Fruit fly (Drosophila melanogaster) whole organism, embryonic: ENCODE results near the gene hiro.

ENCODE experiments used
- Aef1 ChIP-seq: fragments of 200-800 bp; sonication (Bioruptor generic); IDR thresholded peaks from 3 replicates; pipeline ENCODE4 v1.3.6; 2022; ENCODE audit warnings: missing biosample characterization, missing genetic modification characterization
- CG1024 ChIP-seq: fragments of 200-800 bp; sonication (Bioruptor generic); IDR thresholded peaks from 2 replicates; pipeline ENCODE4 v1.3.6; 2022; ENCODE audit warnings: missing biosample characterization, missing genetic modification characterization
- CG10321 ChIP-seq: fragments of 200-800 bp; sonication (Bioruptor generic); IDR thresholded peaks from 2 replicates; pipeline ENCODE4 v1.3.6; 2022; ENCODE audit warnings: missing biosample characterization, missing genetic modification characterization
- CG11456 ChIP-seq: fragments of 200-800 bp; sonication (Bioruptor generic); IDR thresholded peaks from 3 replicates; pipeline ENCODE4 v1.3.6; 2022; ENCODE audit warnings: missing biosample characterization, missing genetic modification characterization
- CG12391 ChIP-seq: fragments of 200-800 bp; sonication (Bioruptor generic); optimal IDR thresholded peaks from 3 replicates; lab custom pipeline; 2018; ENCODE audit warnings: missing biosample characterization, mild to moderate bottlenecking, missing genetic modification characterization, moderate library complexity
- CG13624 ChIP-seq: fragments of 200-800 bp; sonication (Bioruptor generic); optimal IDR thresholded peaks from 2 replicates; lab custom pipeline; 2016; ENCODE audit warnings: missing biosample characterization, missing genetic modification characterization
- CG14441 ChIP-seq: fragments of 200-800 bp; sonication (Bioruptor generic); IDR thresholded peaks from 2 replicates; pipeline ENCODE4 v1.3.6; 2022; ENCODE audit warnings: missing biosample characterization, missing genetic modification characterization
- CG15269 ChIP-seq: fragments of 200-800 bp; sonication (Bioruptor generic); optimal IDR thresholded peaks from 2 replicates; lab custom pipeline; 2018; ENCODE audit warnings: missing biosample characterization, mild to moderate bottlenecking, missing genetic modification characterization, moderate library complexity
- CG16815 ChIP-seq: fragments of 200-800 bp; sonication (Bioruptor generic); optimal IDR thresholded peaks from 3 replicates; lab custom pipeline; 2017; ENCODE audit warnings: missing biosample characterization, mild to moderate bottlenecking, missing genetic modification characterization
- CG17328 ChIP-seq: fragments of 200-800 bp; sonication (Bioruptor generic); IDR thresholded peaks from 2 replicates; pipeline ENCODE4 v1.3.6; 2022; ENCODE audit warnings: missing biosample characterization, missing genetic modification characterization
- CG3163 ChIP-seq: fragments of 200-800 bp; sonication (Bioruptor generic); optimal IDR thresholded peaks from 3 replicates; lab custom pipeline; 2016; ENCODE audit warnings: missing biosample characterization, missing genetic modification characterization
- CG3407 ChIP-seq: fragments of 200-800 bp; sonication (Bioruptor generic); optimal IDR thresholded peaks from 2 replicates; lab custom pipeline; 2018; ENCODE audit warnings: missing biosample characterization, mild to moderate bottlenecking, missing genetic modification characterization
- CG6272 ChIP-seq: fragments of 200-800 bp; sonication (Bioruptor generic); IDR thresholded peaks from 2 replicates; pipeline ENCODE4 v1.3.6; 2022; ENCODE audit warnings: missing biosample characterization, missing genetic modification characterization
- CG7357 ChIP-seq: fragments of 200-800 bp; sonication (Bioruptor generic); IDR thresholded peaks from 3 replicates; pipeline ENCODE4 v1.3.6; 2022; ENCODE audit warnings: missing biosample characterization, missing genetic modification characterization
- CG7963 ChIP-seq: fragments of 200-800 bp; sonication (Bioruptor generic); IDR thresholded peaks from 3 replicates; pipeline ENCODE4 v1.3.6; 2022; ENCODE audit warnings: missing biosample characterization, missing genetic modification characterization; ENCODE audit not compliant: partially characterized antibody
- CG7987 ChIP-seq: fragments of 200-800 bp; sonication (Bioruptor generic); optimal IDR thresholded peaks from 2 replicates; lab custom pipeline; 2018; ENCODE audit warnings: missing biosample characterization, mild to moderate bottlenecking, missing genetic modification characterization, moderate library complexity
- CG8089 ChIP-seq: fragments of 200-800 bp; sonication (Bioruptor generic); optimal IDR thresholded peaks from 3 replicates; lab custom pipeline; 2016; ENCODE audit warnings: missing biosample characterization, missing genetic modification characterization
- CG8290 ChIP-seq, 3 experiments: fragments of 200-800 bp; sonication (Bioruptor generic); optimal IDR thresholded peaks; 2 replicates each; lab custom pipeline; 2016 to 2019; ENCODE audit warnings: missing biosample characterization in 3 of 3, missing genetic modification characterization in 3 of 3, mild to moderate bottlenecking in 2 of 3, moderate library complexity in 1 of 3
- CG8478 ChIP-seq: fragments of >200 bp; optimal IDR thresholded peaks from 2 replicates; lab custom pipeline; 2018
- CHES-1-like ChIP-seq: fragments of 200-800 bp; sonication (Bioruptor generic); optimal IDR thresholded peaks from 2 replicates; lab custom pipeline; 2016; ENCODE audit warnings: missing biosample characterization, missing genetic modification characterization
- Deaf1 ChIP-seq: fragments of 200-800 bp; optimal IDR thresholded peaks from 3 replicates; lab custom pipeline; 2019; ENCODE audit warnings: missing biosample characterization, mild to moderate bottlenecking, missing genetic modification characterization, moderate library complexity
- Dfd ChIP-seq, 2 experiments: fragments of >200 bp; optimal IDR thresholded peaks; 2 replicates each; lab custom pipeline; 2017; ENCODE audit warnings: missing biosample characterization in 2 of 2, missing genetic modification characterization in 2 of 2
- Dip3 ChIP-seq: fragments of 200-800 bp; sonication (Bioruptor generic); optimal IDR thresholded peaks from 3 replicates; lab custom pipeline; 2016; ENCODE audit warnings: missing biosample characterization, missing genetic modification characterization
- Ets65A ChIP-seq: fragments of 200-800 bp; sonication (Bioruptor generic); peaks from one replicate; lab custom pipeline; 2016; ENCODE audit warnings: missing biosample characterization, missing genetic modification characterization
- Fer1 ChIP-seq: fragments of 200-800 bp; sonication (Bioruptor generic); optimal IDR thresholded peaks from 2 replicates; lab custom pipeline; 2017; ENCODE audit warnings: missing biosample characterization, mild to moderate bottlenecking, missing genetic modification characterization
- GATAe ChIP-seq: fragments of 200-800 bp; sonication (Bioruptor generic); conservative IDR thresholded peaks from 2 replicates; pipeline ENCODE4 v1.3.6; 2022; ENCODE audit warnings: missing biosample characterization, missing genetic modification characterization
- Hmx ChIP-seq: fragments of 200-800 bp; sonication (Bioruptor generic); optimal IDR thresholded peaks from 2 replicates; lab custom pipeline; 2016; ENCODE audit warnings: missing biosample characterization, missing genetic modification characterization
- Mad ChIP-seq: fragments of 200-800 bp; sonication (Bioruptor generic); optimal IDR thresholded peaks from 2 replicates; lab custom pipeline; 2016; ENCODE audit warnings: missing biosample characterization, missing genetic modification characterization
- Max ChIP-seq: fragments of 200-800 bp; sonication (Bioruptor generic); optimal IDR thresholded peaks from 2 replicates; lab custom pipeline; 2016; ENCODE audit warnings: missing biosample characterization, mild to moderate bottlenecking, missing genetic modification characterization
- Nf-YA ChIP-seq: fragments of 200-800 bp; sonication (Bioruptor generic); IDR thresholded peaks from 2 replicates; pipeline ENCODE4 v1.3.6; 2022; ENCODE audit warnings: missing biosample characterization, missing genetic modification characterization
- Ptx1 ChIP-seq: fragments of 200-800 bp; sonication (Bioruptor generic); IDR thresholded peaks from 2 replicates; pipeline ENCODE4 v1.3.6; 2022; ENCODE audit warnings: missing biosample characterization, missing genetic modification characterization
- Ssrp ChIP-seq: fragments of 200-800 bp; sonication (Bioruptor generic); optimal IDR thresholded peaks from 2 replicates; lab custom pipeline; 2018; ENCODE audit warnings: missing biosample characterization, mild to moderate bottlenecking, missing genetic modification characterization, moderate library complexity
- ac ChIP-seq: fragments of 200-800 bp; sonication (Bioruptor generic); optimal IDR thresholded peaks from 3 replicates; lab custom pipeline; 2017; ENCODE audit warnings: missing biosample characterization, mild to moderate bottlenecking, missing genetic modification characterization
- btn ChIP-seq: fragments of 200-800 bp; sonication (Bioruptor generic); optimal IDR thresholded peaks from 2 replicates; lab custom pipeline; 2016; ENCODE audit warnings: missing biosample characterization, missing genetic modification characterization
- ci ChIP-seq: fragments of 200-800 bp; sonication (Bioruptor generic); IDR thresholded peaks from 3 replicates; pipeline ENCODE4 v1.3.6; 2022; ENCODE audit warnings: missing biosample characterization, missing genetic modification characterization
- crol ChIP-seq: fragments of 200-800 bp; sonication (Bioruptor generic); IDR thresholded peaks from 2 replicates; pipeline ENCODE4 v1.3.6; 2022; ENCODE audit warnings: missing biosample characterization, missing genetic modification characterization
- danr ChIP-seq: fragments of 200-800 bp; sonication (Bioruptor generic); IDR thresholded peaks from 2 replicates; pipeline ENCODE4 v1.3.6; 2022; ENCODE audit warnings: missing biosample characterization, missing genetic modification characterization
- dati ChIP-seq: fragments of 200-800 bp; sonication (Bioruptor generic); IDR thresholded peaks from 2 replicates; pipeline ENCODE4 v1.3.6; 2022; ENCODE audit warnings: missing biosample characterization, missing genetic modification characterization
- dpn ChIP-seq, 2 experiments: fragments of 200-800 bp; sonication (Bioruptor generic); optimal IDR thresholded peaks; 3 replicates each; lab custom pipeline; 2016; ENCODE audit warnings: missing biosample characterization in 2 of 2, missing genetic modification characterization in 2 of 2
- fd3F ChIP-seq: fragments of 200-800 bp; sonication (Bioruptor generic); optimal IDR thresholded peaks from 2 replicates; lab custom pipeline; 2018; ENCODE audit warnings: missing biosample characterization, mild to moderate bottlenecking, missing genetic modification characterization, moderate library complexity
- gce ChIP-seq: fragments of 200-800 bp; sonication (Bioruptor generic); IDR thresholded peaks from 3 replicates; pipeline ENCODE4 v1.3.6; 2022; ENCODE audit warnings: missing biosample characterization, missing genetic modification characterization
- hbn ChIP-seq: fragments of 200-800 bp; sonication (Bioruptor generic); IDR thresholded peaks from 2 replicates; pipeline ENCODE4 v1.3.6; 2022; ENCODE audit warnings: missing biosample characterization, missing genetic modification characterization; ENCODE audit not compliant: partially characterized antibody
- hth ChIP-seq: fragments of >200 bp; optimal IDR thresholded peaks from 2 replicates; lab custom pipeline; 2017; ENCODE audit warnings: inconsistent platforms
- lmd ChIP-seq: fragments of 200-800 bp; sonication (Bioruptor generic); IDR thresholded peaks from 2 replicates; pipeline ENCODE4 v1.3.6; 2022; ENCODE audit warnings: missing biosample characterization, missing genetic modification characterization
- lov ChIP-seq, 2 experiments: fragments of 200-800 bp in 1 of 2; fragments of >200 bp in 1 of 2; sonication (Bioruptor generic) in 1 of 2; IDR thresholded peaks in 1 of 2; optimal IDR thresholded peaks in 1 of 2; 2 replicates in 1 of 2; 3 replicates in 1 of 2; pipeline versions ENCODE4 v1.3.6 to Lab custom; 2017 to 2022; ENCODE audit warnings: missing biosample characterization in 1 of 2, missing genetic modification characterization in 1 of 2
- luna ChIP-seq: fragments of 200-800 bp; sonication (Bioruptor generic); optimal IDR thresholded peaks from 2 replicates; lab custom pipeline; 2016; ENCODE audit warnings: missing biosample characterization, missing genetic modification characterization
- prd ChIP-seq, 3 experiments: fragments of >200 bp in 2 of 3; fragments of 200-800 bp in 1 of 3; sonication (Bioruptor generic) in 1 of 3; optimal IDR thresholded peaks in 2 of 3; IDR thresholded peaks in 1 of 3; 2 replicates in 2 of 3; 3 replicates in 1 of 3; pipeline versions ENCODE4 v1.3.6 to Lab custom; 2017 to 2022; ENCODE audit warnings: missing biosample characterization in 1 of 3, missing genetic modification characterization in 1 of 3
- ro ChIP-seq: fragments of 200-800 bp; sonication (Bioruptor generic); IDR thresholded peaks from 2 replicates; pipeline ENCODE4 v1.3.6; 2022; ENCODE audit warnings: missing biosample characterization, missing genetic modification characterization
- row ChIP-seq: fragments of 200-800 bp; sonication (Bioruptor generic); IDR thresholded peaks from 3 replicates; pipeline ENCODE4 v1.3.6; 2022; ENCODE audit warnings: missing biosample characterization, missing genetic modification characterization
- sim ChIP-seq: fragments of 200-800 bp; sonication (Bioruptor generic); IDR thresholded peaks from 2 replicates; pipeline ENCODE4 v1.3.6; 2022; ENCODE audit warnings: missing biosample characterization, missing genetic modification characterization

Gene hiro

dm6 chr3L:700160-700917 lies 12.6 kb upstream of the hiro start (continued):
- TF ChIP-seq CG3407 (no peak), CG7987 (GFP tag; lab: Kevin White, UChicago) (peak; percentile 61), hbn (GFP tag; lab: Robert Waterston, UW) (no peak), ac (GFP tag; lab: Kevin White, UChicago) (no peak), CG8290 (GFP tag; optimal IDR thresholded peaks at IDR 0.05; lab: Kevin White, UChicago) (peak; percentile 87), CG8290 (tag; optimal IDR thresholded peaks at IDR 0.05; lab: Kevin White, UChicago) (no peak), CG16815 (GFP tag; lab: Kevin White, UChicago) (peak; percentile 10), CG11456 (GFP tag; lab: Robert Waterston, UW) (no peak), CG1024 (GFP tag; lab: Robert Waterston, UW) (no peak), danr (GFP tag; lab: Robert Waterston, UW) (peak; percentile 40; the same call in 1 of the 2 replicates), CG7963 (GFP tag; lab: Robert Waterston, UW) (no peak), luna (GFP tag; lab: Kevin White, UChicago) (no peak), lov (optimal IDR thresholded peaks at IDR 0.05; lab: Kevin White, UChicago) (no peak), lov (GFP tag; IDR thresholded peaks at IDR 0.05; lab: Robert Waterston, UW) (no peak), ci (GFP tag; lab: Robert Waterston, UW) (peak; percentile 60; the same call in 2 of the 3 replicates), Fer1 (GFP tag; lab: Kevin White, UChicago) (peak; percentile 72), CG8478 (lab: Kevin White, UChicago) (no peak), crol (GFP tag; lab: Robert Waterston, UW) (no peak), CG3163 (GFP tag; lab: Kevin White, UChicago) (no peak), CG15269 (tag; lab: Kevin White, UChicago) (peak; percentile 76), Ssrp (tag; lab: Kevin White, UChicago) (peak; percentile 24), ro (GFP tag; lab: Robert Waterston, UW) (no peak), Dip3 (peak; percentile 50), CG8089 (GFP tag; lab: Kevin White, UChicago) (no peak), gce (0 out of 3 replicates have a peak, but pooled peaks have one; percentile 32), Max (GFP tag; lab: Kevin White, UChicago) (no peak), Dfd (GFP tag; optimal IDR thresholded peaks at IDR 0.05; lab: Kevin White, UChicago) (no peak), CG14441 (GFP tag; lab: Robert Waterston, UW) (0 out of 2 replicates have a peak, but pooled peaks have one; percentile 30), dati (GFP tag; lab: Robert Waterston, UW) (no peak), fd3F (GFP tag; lab: Kevin White, UChicago) (peak; percentile 34), Aef1 (GFP tag; lab: Robert Waterston, UW) (no peak), row (GFP tag; lab: Robert Waterston, UW) (peak; percentile 53), Deaf1 (tag; lab: Kevin White, UChicago) (no peak), prd (optimal IDR thresholded peaks at IDR 0.05; lab: Kevin White, UChicago) (no peak), prd (GFP tag; IDR thresholded peaks at IDR 0.05; lab: Robert Waterston, UW) (no peak), CG6272 (no peak), sim (GFP tag; lab: Robert Waterston, UW) (no peak), CHES-1-like (peak; percentile 42), CG13624 (GFP tag; lab: Kevin White, UChicago) (peak; percentile 27), CG12391 (tag; lab: Kevin White, UChicago) (peak; percentile 71), Mad (GFP tag; lab: Kevin White, UChicago) (peak; percentile 16), CG7357 (no peak), GATAe (GFP tag; lab: Robert Waterston, UW) (no peak), Hmx (no peak), CG10321 (no peak), Nf-YA (GFP tag; lab: Robert Waterston, UW) (no peak), CG17328 (peak; percentile 57; the same call in 1 of the 2 replicates), Ptx1 (GFP tag; lab: Robert Waterston, UW) (peak; percentile 54), lmd (GFP tag; lab: Robert Waterston, UW) (peak; percentile 40; the same call in 1 of the 2 replicates), dpn (GFP tag; optimal IDR thresholded peaks at IDR 0.05; lab: Kevin White, UChicago) (peak; percentile 13 to 60), hth (no peak), Ets65A (GFP tag; lab: Kevin White, UChicago) (no peak), btn (GFP tag; lab: Kevin White, UChicago) (no peak)
